Fruit fly (Drosophila melanogaster) whole organism, prepupa: ENCODE results near the gene CG13398.

ENCODE experiments used
- CG11294 ChIP-seq: fragments of 200-800 bp; sonication (Bioruptor generic); IDR thresholded peaks from 2 replicates; pipeline ENCODE4 v1.3.6; 2022; ENCODE audit warnings: missing biosample characterization, missing genetic modification characterization
- CG1621 ChIP-seq: fragments of 200-800 bp; sonication (Bioruptor generic); optimal IDR thresholded peaks from 3 replicates; lab custom pipeline; 2018; ENCODE audit warnings: missing biosample characterization, mild to moderate bottlenecking, missing genetic modification characterization
- CG16779 ChIP-seq: fragments of 200-800 bp; sonication (Bioruptor generic); optimal IDR thresholded peaks from 3 replicates; lab custom pipeline; 2017; ENCODE audit warnings: missing biosample characterization, mild to moderate bottlenecking, missing genetic modification characterization
- CG31627 ChIP-seq: fragments of 200-800 bp; sonication (Bioruptor generic); optimal IDR thresholded peaks from 3 replicates; lab custom pipeline; 2016; ENCODE audit warnings: missing biosample characterization, missing genetic modification characterization
- CG34406 ChIP-seq: fragments of 200-800 bp; sonication (Bioruptor generic); optimal IDR thresholded peaks from 3 replicates; lab custom pipeline; 2016; ENCODE audit warnings: missing biosample characterization, missing genetic modification characterization
- Eip75B ChIP-seq: fragments of 200-800 bp; sonication (Bioruptor generic); optimal IDR thresholded peaks from 3 replicates; lab custom pipeline; 2016; ENCODE audit warnings: missing biosample characterization, missing genetic modification characterization
- Eip78C ChIP-seq: fragments of 200-800 bp; sonication (Bioruptor generic); peaks from one replicate; lab custom pipeline; 2016; ENCODE audit warnings: missing biosample characterization, missing genetic modification characterization
- Gug ChIP-seq: fragments of 200-800 bp; sonication (Bioruptor generic); IDR thresholded peaks from 2 replicates; pipeline ENCODE4 v1.3.6; 2022; ENCODE audit warnings: missing biosample characterization, missing genetic modification characterization
- Hr39 ChIP-seq: fragments of 200-800 bp; sonication (Bioruptor generic); optimal IDR thresholded peaks from 2 replicates; lab custom pipeline; 2016; ENCODE audit warnings: missing biosample characterization, missing genetic modification characterization
- Sox102F ChIP-seq: fragments of 200-800 bp; sonication (Bioruptor generic); optimal IDR thresholded peaks from 2 replicates; lab custom pipeline; 2016; ENCODE audit warnings: missing biosample characterization, mild to moderate bottlenecking, missing genetic modification characterization
- acj6 ChIP-seq: fragments of 200-800 bp; sonication (Bioruptor generic); optimal IDR thresholded peaks from 3 replicates; lab custom pipeline; 2016; ENCODE audit warnings: missing biosample characterization, missing genetic modification characterization
- dsx ChIP-seq: fragments of 200-800 bp; optimal IDR thresholded peaks from 3 replicates; lab custom pipeline; 2019; ENCODE audit warnings: missing biosample characterization, mild to moderate bottlenecking, missing genetic modification characterization, moderate library complexity; ENCODE audit not compliant: poor library complexity, severe bottlenecking
- spab ChIP-seq: fragments of 200-800 bp; sonication (Bioruptor generic); optimal IDR thresholded peaks from 2 replicates; lab custom pipeline; 2017; ENCODE audit warnings: missing biosample characterization, mild to moderate bottlenecking, missing genetic modification characterization, missing genetic modification reagents
- topi ChIP-seq: fragments of 200-800 bp; sonication (Bioruptor generic); optimal IDR thresholded peaks from 3 replicates; lab custom pipeline; 2016; ENCODE audit warnings: missing biosample characterization, missing genetic modification characterization

DNA sequence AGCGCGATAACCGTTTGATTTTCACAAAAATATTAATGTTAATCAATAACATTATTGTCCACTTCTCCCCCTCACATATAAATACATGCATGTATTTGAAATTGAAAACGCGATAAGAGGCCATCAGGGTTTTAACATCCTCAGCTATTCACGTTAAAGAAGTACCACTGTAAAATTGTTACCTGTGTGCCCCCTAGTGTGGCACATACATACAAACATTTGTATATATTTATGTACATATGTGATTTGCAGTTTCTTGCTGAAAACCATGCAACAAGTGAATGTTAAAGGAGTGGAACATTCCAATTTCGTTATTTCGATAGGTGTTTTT is 52.1 kb downstream of the CG13398 start:
- TF ChIP-seq acj6 (GFP tag; lab: Kevin White, UChicago): no peak
- no peak for TF ChIP-seq Sox102F
- TF ChIP-seq spab (GFP tag; lab: Kevin White, UChicago): no peak
- TF ChIP-seq Gug (GFP tag; lab: Robert Waterston, UW): no peak
- TF ChIP-seq dsx: no peak
- no peak for TF ChIP-seq Eip75B (GFP tag; lab: Kevin White, UChicago)
- no peak for TF ChIP-seq CG16779 (tag; lab: Kevin White, UChicago)
- TF ChIP-seq CG11294 (GFP tag; lab: Robert Waterston, UW): no peak
- no peak for TF ChIP-seq Hr39 (GFP tag; lab: Kevin White, UChicago)
- no peak for TF ChIP-seq Eip78C (GFP tag; lab: Kevin White, UChicago)
- TF ChIP-seq CG31627 (GFP tag; lab: Kevin White, UChicago): no peak
- no peak for TF ChIP-seq topi (GFP tag; lab: Kevin White, UChicago)
- no peak for TF ChIP-seq CG34406 (GFP tag; lab: Kevin White, UChicago)
- TF ChIP-seq CG1621: no peak
